Fruit fly (Drosophila melanogaster) whole organism, wandering third instar larva: ENCODE measurements around the gene SMC3.

ENCODE experiments used
- Abd-B ChIP-seq: fragments of >200 bp; optimal IDR thresholded peaks from 2 replicates; lab custom pipeline; 2017; ENCODE audit warnings: missing biosample characterization, missing genetic modification characterization
- CG32264 ChIP-seq: fragments of 200-800 bp; sonication (Bioruptor generic); optimal IDR thresholded peaks from 2 replicates; lab custom pipeline; 2016; ENCODE audit warnings: missing biosample characterization, missing genetic modification characterization
- CG9705 ChIP-seq: fragments of 200-800 bp; sonication (Bioruptor generic); optimal IDR thresholded peaks from 2 replicates; lab custom pipeline; 2018; ENCODE audit warnings: missing biosample characterization, mild to moderate bottlenecking, missing genetic modification characterization
- CrebA ChIP-seq: fragments of 200-800 bp; sonication (Bioruptor generic); optimal IDR thresholded peaks from 2 replicates; lab custom pipeline; 2016; ENCODE audit warnings: missing biosample characterization, mild to moderate bottlenecking, missing genetic modification characterization, borderline replicate concordance
- Dfd ChIP-seq: fragments of >200 bp; optimal IDR thresholded peaks from 2 replicates; lab custom pipeline; 2017; ENCODE audit warnings: missing biosample characterization, missing genetic modification characterization
- Dif ChIP-seq: fragments of 200-275, 200-300 bp; sonication (Bioruptor generic); optimal IDR thresholded peaks from 2 replicates; lab custom pipeline; 2018; ENCODE audit warnings: missing biosample characterization, missing genetic modification characterization; ENCODE audit not compliant: partially characterized antibody
- GATAd ChIP-seq: sonication (Bioruptor generic); optimal IDR thresholded peaks from 2 replicates; lab custom pipeline; 2016; ENCODE audit warnings: missing biosample characterization, missing genetic modification characterization
- HLH106 ChIP-seq: fragments of 200-800 bp; optimal IDR thresholded peaks from 3 replicates; lab custom pipeline; 2019; ENCODE audit warnings: missing biosample characterization, mild to moderate bottlenecking, missing genetic modification characterization, moderate library complexity
- Hnf4 ChIP-seq: fragments of 200-800 bp; sonication (Bioruptor generic); optimal IDR thresholded peaks from 2 replicates; lab custom pipeline; 2016; ENCODE audit warnings: missing biosample characterization, mild to moderate bottlenecking, missing genetic modification characterization
- Hr78 ChIP-seq: fragments of >200 bp; optimal IDR thresholded peaks from 2 replicates; lab custom pipeline; 2017; ENCODE audit warnings: missing biosample characterization, missing genetic modification characterization
- Hr83 ChIP-seq: fragments of 200-300 bp; sonication (Bioruptor generic); optimal IDR thresholded peaks from 2 replicates; lab custom pipeline; 2016; ENCODE audit warnings: missing biosample characterization, mild to moderate bottlenecking, missing genetic modification characterization, moderate library complexity; ENCODE audit not compliant: poor library complexity, severe bottlenecking
- Jra ChIP-seq: sonication (Bioruptor generic); optimal IDR thresholded peaks from 2 replicates; lab custom pipeline; 2016; ENCODE audit warnings: missing biosample characterization, missing genetic modification characterization
- Mio ChIP-seq: sonication (Bioruptor generic); optimal IDR thresholded peaks from 2 replicates; lab custom pipeline; 2016; ENCODE audit warnings: missing biosample characterization, missing genetic modification characterization
- Myc ChIP-seq: fragments of >200 bp; optimal IDR thresholded peaks from 2 replicates; lab custom pipeline; 2017
- N ChIP-seq: fragments of >200 bp; optimal IDR thresholded peaks from 2 replicates; lab custom pipeline; 2018; ENCODE audit warnings: missing biosample characterization, missing external identifiers, missing genetic modification characterization
- OdsH ChIP-seq: fragments of 200-800 bp; sonication (Bioruptor generic); optimal IDR thresholded peaks from 2 replicates; lab custom pipeline; 2016; ENCODE audit warnings: missing biosample characterization, mild to moderate bottlenecking, missing genetic modification characterization
- Rel ChIP-seq, 2 experiments: fragments of 200-800 bp; sonication (Bioruptor generic) in 1 of 2; optimal IDR thresholded peaks; 2 replicates in 1 of 2; 3 replicates in 1 of 2; lab custom pipeline; 2016 to 2019; ENCODE audit warnings: mild to moderate bottlenecking in 2 of 2, missing biosample characterization in 2 of 2, missing genetic modification characterization in 2 of 2, moderate library complexity in 1 of 2
- Sp1 ChIP-seq: fragments of 200-800 bp; sonication (Bioruptor generic); optimal IDR thresholded peaks from 3 replicates; lab custom pipeline; 2019; ENCODE audit warnings: missing biosample characterization, mild to moderate bottlenecking, missing genetic modification characterization, moderate library complexity
- Vsx2 ChIP-seq: fragments of 200-300, 225-300 bp; sonication (Bioruptor generic); optimal IDR thresholded peaks from 2 replicates; lab custom pipeline; 2018; ENCODE audit warnings: missing biosample characterization, missing genetic modification characterization; ENCODE audit not compliant: partially characterized antibody
- br ChIP-seq: fragments of 200-800 bp; sonication (Bioruptor generic); optimal IDR thresholded peaks from 2 replicates; lab custom pipeline; 2016; ENCODE audit warnings: missing biosample characterization, missing genetic modification characterization
- brk ChIP-seq: fragments of 200-800 bp; sonication (Bioruptor generic); optimal IDR thresholded peaks from 2 replicates; lab custom pipeline; 2016; ENCODE audit warnings: missing biosample characterization, mild to moderate bottlenecking, missing genetic modification characterization
- dl ChIP-seq, 2 experiments: fragments of 175-275, 200-275 bp in 1 of 2; fragments of 200-275 bp in 1 of 2; sonication (Bioruptor generic); optimal IDR thresholded peaks; lab custom pipeline; 2018; ENCODE audit warnings: mild to moderate bottlenecking in 2 of 2, missing biosample characterization in 2 of 2, missing genetic modification characterization in 2 of 2, moderate library complexity in 2 of 2; ENCODE audit not compliant: partially characterized antibody in 2 of 2, insufficient read depth in 1 of 2
- dmrt93B ChIP-seq: fragments of 200-800 bp; sonication (Bioruptor generic); optimal IDR thresholded peaks from 2 replicates; lab custom pipeline; 2018; ENCODE audit warnings: missing biosample characterization, mild to moderate bottlenecking, missing genetic modification characterization
- dsf ChIP-seq: sonication (Bioruptor generic); optimal IDR thresholded peaks from 2 replicates; lab custom pipeline; 2016; ENCODE audit warnings: missing biosample characterization, missing genetic modification characterization, borderline replicate concordance
- ey ChIP-seq: fragments of 200-800 bp; sonication (Bioruptor generic); optimal IDR thresholded peaks from 2 replicates; lab custom pipeline; 2016; ENCODE audit warnings: missing biosample characterization, missing genetic modification characterization
- foxo ChIP-seq, 2 experiments: fragments of 200-800 bp; sonication (Bioruptor generic); optimal IDR thresholded peaks; 2 replicates in 1 of 2; 3 replicates in 1 of 2; lab custom pipeline; 2016 to 2017; ENCODE audit warnings: missing biosample characterization in 2 of 2, missing genetic modification characterization in 2 of 2
- fru ChIP-seq: fragments of 200-800 bp; sonication (Bioruptor generic); optimal IDR thresholded peaks from 3 replicates; lab custom pipeline; 2016; ENCODE audit warnings: missing biosample characterization, mild to moderate bottlenecking, missing genetic modification characterization
- h ChIP-seq: fragments of 200-800 bp; sonication (Bioruptor generic); optimal IDR thresholded peaks from 3 replicates; lab custom pipeline; 2016; ENCODE audit warnings: missing biosample characterization, mild to moderate bottlenecking, missing genetic modification characterization
- jim ChIP-seq: fragments of 175-275, 200-325 bp; sonication (Bioruptor generic); optimal IDR thresholded peaks from 2 replicates; lab custom pipeline; 2016; ENCODE audit warnings: missing biosample characterization, mild to moderate bottlenecking, missing genetic modification characterization
- lola ChIP-seq: fragments of >200 bp; optimal IDR thresholded peaks from 2 replicates; lab custom pipeline; 2017; ENCODE audit warnings: missing biosample characterization, missing genetic modification characterization
- pan ChIP-seq: fragments of >200 bp; optimal IDR thresholded peaks from 2 replicates; lab custom pipeline; 2017
- psq ChIP-seq: fragments of 200-800 bp; sonication (Bioruptor generic); optimal IDR thresholded peaks from 3 replicates; lab custom pipeline; 2017; ENCODE audit warnings: missing biosample characterization, mild to moderate bottlenecking, missing genetic modification characterization, moderate library complexity
- rgr ChIP-seq: fragments of 200-800 bp; sonication (Bioruptor generic); optimal IDR thresholded peaks from 3 replicates; lab custom pipeline; 2016; ENCODE audit warnings: missing biosample characterization, mild to moderate bottlenecking, missing genetic modification characterization
- sage ChIP-seq: fragments of 200-800 bp; sonication (Bioruptor generic); optimal IDR thresholded peaks from 2 replicates; lab custom pipeline; 2016; ENCODE audit warnings: missing biosample characterization, mild to moderate bottlenecking, missing genetic modification characterization
- sv ChIP-seq: fragments of 200-800 bp; sonication (Bioruptor generic); optimal IDR thresholded peaks from 3 replicates; lab custom pipeline; 2016; ENCODE audit warnings: missing biosample characterization, missing genetic modification characterization
- tai ChIP-seq: sonication (Bioruptor generic); optimal IDR thresholded peaks from 2 replicates; lab custom pipeline; 2016; ENCODE audit warnings: missing biosample characterization, missing genetic modification characterization
- usp ChIP-seq: fragments of >200 bp; optimal IDR thresholded peaks from 2 replicates; lab custom pipeline; 2017; ENCODE audit warnings: missing biosample characterization, missing genetic modification characterization
- woc ChIP-seq: sonication (Bioruptor generic); optimal IDR thresholded peaks from 2 replicates; lab custom pipeline; 2016; ENCODE audit warnings: missing biosample characterization, mild to moderate bottlenecking, missing genetic modification characterization

Gene SMC3

DNA sequence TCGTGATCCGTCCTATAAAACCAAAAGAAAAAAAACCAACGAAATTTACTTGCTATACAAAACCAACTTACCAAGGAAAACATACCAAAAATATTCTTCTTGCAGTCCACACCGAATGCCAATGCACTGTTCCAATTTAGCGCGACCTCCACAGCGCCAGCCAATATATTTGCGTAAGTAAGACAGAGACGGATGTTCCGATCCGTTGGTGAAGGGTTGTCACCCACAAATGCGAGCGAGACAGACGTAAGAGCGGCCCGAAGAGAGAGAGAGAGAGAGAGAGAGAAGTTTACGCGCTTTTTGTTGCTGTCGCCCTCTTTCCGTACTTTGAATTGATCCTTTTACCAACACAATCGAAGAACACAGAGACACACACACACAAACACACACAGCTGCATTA is 14.6 kb upstream of the SMC3 start:
- TF ChIP-seq dl (GFP tag; optimal IDR thresholded peaks at IDR 0.05; lab: Kevin White, UChicago; ENCODE audit: insufficient read depth in 1 of 2, partially characterized antibody in 2 of 2) = no peak
- peak; percentile 43 for TF ChIP-seq Dif (GFP tag; lab: Kevin White, UChicago)

DNA sequence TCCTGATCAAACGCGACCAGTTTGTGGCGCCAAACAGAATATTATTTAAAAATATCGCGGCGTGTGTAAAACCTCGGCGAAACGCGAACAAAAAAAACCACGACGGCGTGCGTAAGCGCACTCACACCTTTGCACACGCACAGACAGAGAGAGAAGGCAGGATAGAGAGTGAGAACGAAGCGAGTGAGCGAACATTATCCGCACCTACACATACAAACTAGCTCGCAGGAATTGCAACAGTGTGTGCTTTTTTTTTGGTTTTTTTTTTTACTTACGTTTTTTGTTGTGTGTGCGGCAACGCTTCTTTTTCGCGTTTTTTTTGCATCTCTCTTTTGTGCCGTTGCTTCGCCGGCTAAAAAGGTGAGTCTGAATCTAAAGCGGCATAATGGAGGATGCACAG is 6.5 kb upstream of the SMC3 start:
- TF ChIP-seq brk (GFP tag; lab: Kevin White, UChicago) = no peak
- peak; percentile 31 for TF ChIP-seq CG9705 (GFP tag; lab: Kevin White, UChicago)
- no peak for TF ChIP-seq Dfd (GFP tag; lab: Kevin White, UChicago)
- TF ChIP-seq h (GFP tag; lab: Kevin White, UChicago) = peak; percentile 30
- TF ChIP-seq lola (GFP tag; lab: Kevin White, UChicago) = no peak
- TF ChIP-seq Jra = peak; percentile 2
- no peak for TF ChIP-seq OdsH (GFP tag; lab: Kevin White, UChicago)
- peak in 1 of 2 experiments; percentile 58 for TF ChIP-seq dl (GFP tag; optimal IDR thresholded peaks at IDR 0.05; lab: Kevin White, UChicago; ENCODE audit: insufficient read depth in 1 of 2, partially characterized antibody in 2 of 2)
- TF ChIP-seq Sp1 (GFP tag; lab: Kevin White, UChicago) = peak; percentile 91
- TF ChIP-seq Rel (GFP tag; optimal IDR thresholded peaks at IDR 0.05; lab: Kevin White, UChicago) = peak; percentile 98
- peak; percentile 56 for TF ChIP-seq Rel (tag; optimal IDR thresholded peaks at IDR 0.05; lab: Kevin White, UChicago)
- no peak for TF ChIP-seq ey
- TF ChIP-seq Vsx2 = no peak
- TF ChIP-seq sv (GFP tag; lab: Kevin White, UChicago) = no peak
- TF ChIP-seq dmrt93B (GFP tag; lab: Kevin White, UChicago) = no peak
- peak; percentile 16 for TF ChIP-seq fru (GFP tag; lab: Kevin White, UChicago)
- peak; percentile 58 for TF ChIP-seq Dif (GFP tag; lab: Kevin White, UChicago)
- TF ChIP-seq woc (GFP tag; lab: Kevin White, UChicago) = no peak
- TF ChIP-seq dsf (GFP tag; lab: Kevin White, UChicago) = no peak
- TF ChIP-seq pan (lab: Kevin White, UChicago) = no peak
- TF ChIP-seq sage (GFP tag; lab: Kevin White, UChicago) = peak; percentile 10
- TF ChIP-seq psq = peak; percentile 87
- no peak for TF ChIP-seq tai (GFP tag; lab: Kevin White, UChicago)
- TF ChIP-seq Myc (lab: Kevin White, UChicago) = no peak
- TF ChIP-seq HLH106 (tag; lab: Kevin White, UChicago) = no peak
- peak; percentile 74 for TF ChIP-seq CG32264 (GFP tag; lab: Kevin White, UChicago)
- TF ChIP-seq Mio = no peak
- TF ChIP-seq usp (GFP tag; lab: Kevin White, UChicago) = no peak
- no peak for TF ChIP-seq br (GFP tag; lab: Kevin White, UChicago)
- no peak for TF ChIP-seq Hnf4 (GFP tag; lab: Kevin White, UChicago)
- no peak for TF ChIP-seq Hr78
- no peak for TF ChIP-seq rgr (GFP tag; lab: Kevin White, UChicago)
- TF ChIP-seq Abd-B (GFP tag; lab: Kevin White, UChicago) = no peak
- peak; percentile 97 for TF ChIP-seq jim (GFP tag; lab: Kevin White, UChicago)
- TF ChIP-seq foxo (GFP tag; optimal IDR thresholded peaks at IDR 0.05; lab: Kevin White, UChicago) = peak in 1 of 2 experiments; percentile 85
- peak; percentile 71 for TF ChIP-seq Hr83 (GFP tag; lab: Kevin White, UChicago)
- TF ChIP-seq CrebA (GFP tag; lab: Kevin White, UChicago) = no peak
- peak; percentile 40 for TF ChIP-seq N (GFP tag; lab: Kevin White, UChicago)
- TF ChIP-seq GATAd (GFP tag; lab: Kevin White, UChicago) = no peak
